Worm (Caenorhabditis elegans): ENCODE measurements around the gene C03H12.1.

The C03H12.1 gene

ce11 chrX:15689244-15689643 lies at the start of gene C03H12.1:
Gene C03H12.1 (plus strand): TSS chrX:15689449.
- no peak for TF ChIP-seq npax-4 (tag; optimal IDR thresholded peaks at IDR 0.05)
- no peak for TF ChIP-seq hlh-30 (tag; optimal IDR thresholded peaks at IDR 0.05; ENCODE audit: insufficient read depth)
- peak; percentile 12 for TF ChIP-seq elt-2 (tag; optimal IDR thresholded peaks at IDR 0.05)

- TF ChIP-seq elt-4 (tag; optimal IDR thresholded peaks at IDR 0.05) (no peak), madf-2 (tag; optimal IDR thresholded peaks at IDR 0.05) (no peak), ref-2 (tag; optimal IDR thresholded peaks at IDR 0.05) (no peak), pag-3 (tag; optimal IDR thresholded peaks at IDR 0.05; ENCODE audit: borderline replicate concordance) (no peak), ceh-24 (tag; optimal IDR thresholded peaks at IDR 0.05) (no peak), unc-86 (tag; optimal IDR thresholded peaks at IDR 0.05) (no peak)
Observed at ce11 chrX:15640603-15641002, 48.6 kb upstream of the C03H12.1 start, which contains the start of gene K09E9.7. Gene K09E9.7 (plus strand): TSS chrX:15640903.

- TF ChIP-seq fax-1 (tag; optimal IDR thresholded peaks at IDR 0.05) (no peak), pat-9 (tag; optimal IDR thresholded peaks at IDR 0.05) (no peak), sox-2 (GFP tag; IDR thresholded peaks at IDR 0.05) (no peak), elt-2 (tag; optimal IDR thresholded peaks at IDR 0.05) (no peak), fkh-10 (GFP tag; optimal IDR thresholded peaks at IDR 0.05) (no peak), hlh-30 (tag; optimal IDR thresholded peaks at IDR 0.05; ENCODE audit: insufficient read depth) (no peak), che-1 (tag; optimal IDR thresholded peaks at IDR 0.05) (no peak), hlh-6 (tag; optimal IDR thresholded peaks at IDR 0.05) (no peak), ceh-9 (tag; optimal IDR thresholded peaks at IDR 0.05) (no peak), pax-1 (tag; optimal IDR thresholded peaks at IDR 0.05) (no peak), ceh-48 (tag; optimal IDR thresholded peaks at IDR 0.05) (no peak), ahr-1 (tag; optimal IDR thresholded peaks at IDR 0.05) (no peak), ceh-34 (tag; optimal IDR thresholded peaks at IDR 0.05) (no peak), ceh-30 (tag; optimal IDR thresholded peaks at IDR 0.05) (no peak), ceh-19 (GFP tag; optimal IDR thresholded peaks at IDR 0.05) (no peak), Y22D7AL.16 (tag; optimal IDR thresholded peaks at IDR 0.05) (no peak)
Observed at ce11 chrX:15641380-15641779, 47.9 kb upstream of the C03H12.1 start.

ce11 chrX:15642638-15643037 lies 46.6 kb upstream of the C03H12.1 start, which contains the start of gene H08J19.1:
Gene H08J19.1 (plus strand): TSS chrX:15642938.
- TF ChIP-seq fkh-6 (tag; optimal IDR thresholded peaks at IDR 0.05) (no peak), K09A11.1 (tag; optimal IDR thresholded peaks at IDR 0.05; ENCODE audit: insufficient read depth) (no peak), pag-3 (tag; optimal IDR thresholded peaks at IDR 0.05; ENCODE audit: borderline replicate concordance) (no peak), ceh-48 (tag; optimal IDR thresholded peaks at IDR 0.05) (no peak), T23F11.4 (GFP tag; optimal IDR thresholded peaks at IDR 0.05) (no peak), hlh-6 (tag; optimal IDR thresholded peaks at IDR 0.05) (no peak), ets-4 (tag; optimal IDR thresholded peaks at IDR 0.05) (no peak), odd-2 (tag; optimal IDR thresholded peaks at IDR 0.05) (no peak), pros-1 (tag; optimal IDR thresholded peaks at IDR 0.05) (no peak), hlh-8 (tag; optimal IDR thresholded peaks at IDR 0.05) (no peak), pat-9 (tag; optimal IDR thresholded peaks at IDR 0.05) (no peak), ceh-19 (GFP tag; optimal IDR thresholded peaks at IDR 0.05) (no peak), Y22D7AL.16 (tag; optimal IDR thresholded peaks at IDR 0.05) (no peak), C08G9.2 (tag; optimal IDR thresholded peaks at IDR 0.05) (no peak), unc-42 (tag; optimal IDR thresholded peaks at IDR 0.05) (no peak), lin-11 (tag; optimal IDR thresholded peaks at IDR 0.05) (no peak), syd-9 (tag; optimal IDR thresholded peaks at IDR 0.05) (no peak), elt-2 (tag; optimal IDR thresholded peaks at IDR 0.05) (no peak)

ce11 chrX:15647276-15647675 lies 42.0 kb upstream of the C03H12.1 start, which contains the start of gene F59D12.5:
Gene F59D12.5 (minus strand): TSS chrX:15647369.
- TF ChIP-seq zip-5 (tag; optimal IDR thresholded peaks at IDR 0.05) (no peak), unc-42 (tag; optimal IDR thresholded peaks at IDR 0.05) (peak; percentile 6)
